Fruit fly (Drosophila melanogaster): ENCODE measurements around the gene Fum3.

The Fum3 gene

dm6 chr3L:11415382-11415781, 50.3 kb downstream of the Fum3 start (continued):
- TF ChIP-seq pum (GFP tag; optimal IDR thresholded peaks at IDR 0.05): peak; percentile 54
- TF ChIP-seq CG34376 (GFP tag; optimal IDR thresholded peaks at IDR 0.05): no peak
- peak; percentile 83 for TF ChIP-seq CG1602 (GFP tag; optimal IDR thresholded peaks at IDR 0.05)
- TF ChIP-seq CG12236 (GFP tag; optimal IDR thresholded peaks at IDR 0.05): no peak
- TF ChIP-seq grau (tag; optimal IDR thresholded peaks at IDR 0.05): peak; percentile 65
- TF ChIP-seq CG13424 (tag; optimal IDR thresholded peaks at IDR 0.05): peak; percentile 66
- TF ChIP-seq CG11093 (GFP tag; IDR thresholded peaks at IDR 0.05): peak; percentile 63; the same call in 1 of the 3 replicates
- TF ChIP-seq CG6175 (GFP tag; IDR thresholded peaks at IDR 0.05): no peak
- TF ChIP-seq E2f1 (GFP tag; IDR thresholded peaks at IDR 0.05): peak; percentile 74
- no peak for TF ChIP-seq BEAF-32 (GFP tag; optimal IDR thresholded peaks at IDR 0.05)
- TF ChIP-seq CG7963 (GFP tag; IDR thresholded peaks at IDR 0.05; ENCODE audit: partially characterized antibody): no peak
- TF ChIP-seq gt (GFP tag; IDR thresholded peaks at IDR 0.05): peak; percentile 47; the same call in 1 of the 2 replicates
- 0 out of 2 replicates have a peak, but pooled peaks have one; percentile 39 for TF ChIP-seq wor (GFP tag; IDR thresholded peaks at IDR 0.05)
- TF ChIP-seq pb (GFP tag; optimal IDR thresholded peaks at IDR 0.05): no peak
- peak; percentile 18 for TF ChIP-seq NK7.1 (GFP tag; optimal IDR thresholded peaks at IDR 0.05)
- peak; percentile 57 for TF ChIP-seq CG9437 (GFP tag; optimal IDR thresholded peaks at IDR 0.05)
- peak; percentile 44 for TF ChIP-seq CG4854 (GFP tag; optimal IDR thresholded peaks at IDR 0.05)
- peak; percentile 38; the same call in 1 of the 2 replicates for TF ChIP-seq slbo (GFP tag; IDR thresholded peaks at IDR 0.05)
- TF ChIP-seq CG33213 (GFP tag; optimal IDR thresholded peaks at IDR 0.05): peak; percentile 12
- no peak for TF ChIP-seq crol (GFP tag; IDR thresholded peaks at IDR 0.05)
- TF ChIP-seq Stat92E (GFP tag; optimal IDR thresholded peaks at IDR 0.05): peak in 1 of 3 experiments; percentile 62
- no peak for TF ChIP-seq CG9609 (GFP tag; optimal IDR thresholded peaks at IDR 0.05)
- TF ChIP-seq Scr (GFP tag; IDR thresholded peaks at IDR 0.05; ENCODE audit: partially characterized antibody): no peak
- TF ChIP-seq CG1024 (GFP tag; IDR thresholded peaks at IDR 0.05): peak; percentile 51; the same call in 1 of the 2 replicates
- peak in 1 of 2 experiments; percentile 15 for TF ChIP-seq crp (GFP tag; optimal IDR thresholded peaks at IDR 0.05)
- peak; percentile 87 for TF ChIP-seq CG6254 (GFP tag; optimal IDR thresholded peaks at IDR 0.05)
- TF ChIP-seq Mrtf (GFP tag; IDR thresholded peaks at IDR 0.05): 0 out of 3 replicates have a peak, but pooled peaks have one; percentile 47
- TF ChIP-seq NFAT (GFP tag; IDR thresholded peaks at IDR 0.05): no peak
- peak; percentile 42 for TF ChIP-seq Rx (GFP tag; IDR thresholded peaks at IDR 0.05)
- no peak for TF ChIP-seq cas (GFP tag; IDR thresholded peaks at IDR 0.05)
- peak; percentile 82 for TF ChIP-seq Ssrp (tag; optimal IDR thresholded peaks at IDR 0.05)
- no peak for TF ChIP-seq CG11456 (GFP tag; IDR thresholded peaks at IDR 0.05)
- peak; percentile 29 for TF ChIP-seq CG5180 (GFP tag; optimal IDR thresholded peaks at IDR 0.05)
- no peak for TF ChIP-seq CG13296 (GFP tag; optimal IDR thresholded peaks at IDR 0.05)
- no peak for TF ChIP-seq ERR (GFP tag; optimal IDR thresholded peaks at IDR 0.05)
- no peak for TF ChIP-seq HLHmδ (GFP tag; optimal IDR thresholded peaks at IDR 0.05)
- peak; percentile 84 for TF ChIP-seq Ets65A (GFP tag)
- peak; percentile 13 for TF ChIP-seq slou (GFP tag; optimal IDR thresholded peaks at IDR 0.05)
- peak; percentile 35 for TF ChIP-seq Jarid2 (GFP tag; optimal IDR thresholded peaks at IDR 0.05)
- TF ChIP-seq toy (GFP tag; IDR thresholded peaks at IDR 0.05): no peak
- peak; percentile 93 for TF ChIP-seq CG10979 (tag; optimal IDR thresholded peaks at IDR 0.05)
- TF ChIP-seq Dref (GFP tag; IDR thresholded peaks at IDR 0.05): no peak
- TF ChIP-seq CHES-1-like (GFP tag; optimal IDR thresholded peaks at IDR 0.05): no peak
- no peak for TF ChIP-seq prd (optimal IDR thresholded peaks at IDR 0.05)
- TF ChIP-seq prd (GFP tag; IDR thresholded peaks at IDR 0.05): peak; percentile 90
- TF ChIP-seq CG12391 (tag; optimal IDR thresholded peaks at IDR 0.05): peak; percentile 89
- TF ChIP-seq chinmo (GFP tag; IDR thresholded peaks at IDR 0.05; ENCODE audit: partially characterized antibody): no peak
- TF ChIP-seq usp (GFP tag; optimal IDR thresholded peaks at IDR 0.05): no peak

All from whole organism, embryonic.